Worm (Caenorhabditis elegans) whole organism, L2 larva: Measurements from ENCODE around the gene F46H6.5.

ENCODE experiments used
- ama-1 ChIP-seq: fragments of 150-350 bp; optimal IDR thresholded peaks from 2 replicates; lab custom pipeline; 2018; ENCODE audit warnings: inconsistent platforms
- lin-11 ChIP-seq: fragments of 150-350 bp; sonication (generic microtip); optimal IDR thresholded peaks from 2 replicates; lab custom pipeline; 2014; ENCODE audit warnings: missing biosample characterization, missing genetic modification characterization, inconsistent platforms, mixed read lengths
- lin-39 ChIP-seq: fragments of 150-350 bp; optimal IDR thresholded peaks from 2 replicates; lab custom pipeline; 2014; ENCODE audit warnings: missing biosample characterization, missing genetic modification reagents, missing genetic modification characterization
- nhr-11 ChIP-seq: fragments of 150-350 bp; optimal IDR thresholded peaks from 2 replicates; lab custom pipeline; 2014; ENCODE audit warnings: missing biosample characterization, missing genetic modification characterization
- peb-1 ChIP-seq: fragments of 150-350 bp; optimal IDR thresholded peaks from 2 replicates; lab custom pipeline; 2014; ENCODE audit warnings: missing biosample characterization, missing genetic modification characterization
- unc-55 ChIP-seq: fragments of 150-350 bp; sonication (generic microtip); optimal IDR thresholded peaks from 3 replicates; lab custom pipeline; 2014; ENCODE audit warnings: missing biosample characterization, missing genetic modification reagents, missing genetic modification characterization

- TF ChIP-seq unc-55 (GFP tag; lab: Kevin White, UChicago) = peak; percentile 3
- TF ChIP-seq nhr-11 (tag; lab: Kevin White, UChicago) = no peak
- TF ChIP-seq lin-39 (tag; lab: Kevin White, UChicago) = no peak
- TF ChIP-seq peb-1 (tag; lab: Kevin White, UChicago) = no peak
- TF ChIP-seq ama-1 (lab: Kevin White, UChicago) = no peak
- no peak for TF ChIP-seq lin-11 (tag; lab: Kevin White, UChicago)
These were observed 21.7 kb upstream of the F46H6.5 start, which contains the start of gene spr-3 for ce11 chrX:4513657-4514143.
